Fruit fly (Drosophila melanogaster) whole organism, embryonic: ENCODE data around the gene CG10068.

Experiments used
- Abd-B ChIP-seq: fragments of 200-800 bp; sonication (Bioruptor generic); optimal IDR thresholded peaks from 2 replicates; lab custom pipeline; 2018; ENCODE audit warnings: missing biosample characterization, mild to moderate bottlenecking, missing genetic modification characterization, moderate library complexity
- Adf1 ChIP-seq: fragments of 200-800 bp; sonication (Bioruptor generic); IDR thresholded peaks from 2 replicates; pipeline ENCODE4 v1.3.6; 2022; ENCODE audit warnings: missing biosample characterization, missing genetic modification characterization
- B-H1 ChIP-seq: fragments of 200-800 bp; sonication (Bioruptor generic); IDR thresholded peaks from 3 replicates; pipeline ENCODE4 v1.3.6; 2022; ENCODE audit warnings: missing biosample characterization, missing genetic modification characterization
- BEAF-32 ChIP-seq: fragments of 200-800 bp; sonication (Bioruptor generic); optimal IDR thresholded peaks from 3 replicates; lab custom pipeline; 2017; ENCODE audit warnings: missing biosample characterization, missing genetic modification characterization, mild to moderate bottlenecking, moderate library complexity, missing genetic modification reagents
- CG1024 ChIP-seq: fragments of 200-800 bp; sonication (Bioruptor generic); IDR thresholded peaks from 2 replicates; pipeline ENCODE4 v1.3.6; 2022; ENCODE audit warnings: missing biosample characterization, missing genetic modification characterization
- CG11560 ChIP-seq: fragments of 200-800 bp; sonication (Bioruptor generic); IDR thresholded peaks from 3 replicates; pipeline ENCODE4 v1.3.6; 2022; ENCODE audit warnings: missing biosample characterization, missing genetic modification characterization
- CG13624 ChIP-seq: fragments of 200-800 bp; sonication (Bioruptor generic); optimal IDR thresholded peaks from 2 replicates; lab custom pipeline; 2016; ENCODE audit warnings: missing biosample characterization, missing genetic modification characterization
- CG15514 ChIP-seq: fragments of 200-800 bp; sonication (Bioruptor generic); optimal IDR thresholded peaks from 3 replicates; lab custom pipeline; 2017; ENCODE audit warnings: missing biosample characterization, missing genetic modification characterization, mild to moderate bottlenecking, moderate library complexity, missing genetic modification reagents
- CG1602 ChIP-seq: fragments of 200-800 bp; sonication (Bioruptor generic); optimal IDR thresholded peaks from 3 replicates; lab custom pipeline; 2016; ENCODE audit warnings: missing biosample characterization, missing genetic modification characterization
- CG2202 ChIP-seq: fragments of 200-800 bp; sonication (Bioruptor generic); optimal IDR thresholded peaks from 2 replicates; lab custom pipeline; 2018; ENCODE audit warnings: missing biosample characterization, mild to moderate bottlenecking, missing genetic modification characterization
- CG2875 ChIP-seq: fragments of 200-800 bp; sonication (Bioruptor generic); optimal IDR thresholded peaks from 2 replicates; lab custom pipeline; 2017; ENCODE audit warnings: missing biosample characterization, mild to moderate bottlenecking, missing genetic modification characterization, missing genetic modification reagents
- CG3995 ChIP-seq: fragments of 200-800 bp; sonication (Bioruptor generic); optimal IDR thresholded peaks from 3 replicates; lab custom pipeline; 2016; ENCODE audit warnings: missing biosample characterization, missing genetic modification characterization
- CG43689 ChIP-seq: fragments of 200-800 bp; sonication (Bioruptor generic); IDR thresholded peaks from 2 replicates; pipeline ENCODE4 v1.3.6; 2022; ENCODE audit warnings: missing biosample characterization, missing genetic modification characterization
- CG6272 ChIP-seq: fragments of 200-800 bp; sonication (Bioruptor generic); IDR thresholded peaks from 2 replicates; pipeline ENCODE4 v1.3.6; 2022; ENCODE audit warnings: missing biosample characterization, missing genetic modification characterization
- CG6689 ChIP-seq: fragments of 200-800 bp; sonication (Bioruptor generic); IDR thresholded peaks from 2 replicates; pipeline ENCODE4 v1.3.6; 2022; ENCODE audit warnings: missing biosample characterization, missing genetic modification characterization
- CG6854 ChIP-seq: fragments of 200-800 bp; sonication (Bioruptor generic); optimal IDR thresholded peaks from 3 replicates; lab custom pipeline; 2017; ENCODE audit warnings: missing biosample characterization, mild to moderate bottlenecking, missing genetic modification characterization
- CG7271 ChIP-seq: fragments of 200-800 bp; sonication (Bioruptor generic); optimal IDR thresholded peaks from 2 replicates; lab custom pipeline; 2018; ENCODE audit warnings: missing biosample characterization, mild to moderate bottlenecking, missing genetic modification characterization, moderate library complexity
- CG7556 ChIP-seq: fragments of 200-800 bp; sonication (Bioruptor generic); optimal IDR thresholded peaks from 2 replicates; lab custom pipeline; 2017; ENCODE audit warnings: missing biosample characterization, mild to moderate bottlenecking, missing genetic modification characterization
- Dip2 ChIP-seq: fragments of 200-800 bp; sonication (Bioruptor generic); IDR thresholded peaks from 2 replicates; pipeline ENCODE4 v1.3.6; 2022; ENCODE audit warnings: missing biosample characterization, missing genetic modification characterization
- Dip3 ChIP-seq: fragments of 200-800 bp; sonication (Bioruptor generic); optimal IDR thresholded peaks from 3 replicates; lab custom pipeline; 2016; ENCODE audit warnings: missing biosample characterization, missing genetic modification characterization
- E2f1 ChIP-seq: fragments of 200-800 bp; sonication (Bioruptor generic); IDR thresholded peaks from 2 replicates; pipeline ENCODE4 v1.3.6; 2022; ENCODE audit warnings: missing biosample characterization, missing genetic modification characterization
- ERR ChIP-seq: fragments of 200-800 bp; sonication (Bioruptor generic); optimal IDR thresholded peaks from 2 replicates; lab custom pipeline; 2016; ENCODE audit warnings: missing biosample characterization, missing genetic modification characterization
- HLH4C ChIP-seq: fragments of 200-800 bp; sonication (Bioruptor generic); IDR thresholded peaks from 3 replicates; pipeline ENCODE4 v1.3.6; 2022; ENCODE audit warnings: missing biosample characterization, missing genetic modification characterization; ENCODE audit not compliant: partially characterized antibody
- Hmr ChIP-seq: fragments of 200-800 bp; sonication (Bioruptor generic); optimal IDR thresholded peaks from 3 replicates; lab custom pipeline; 2017; ENCODE audit warnings: mild to moderate bottlenecking, missing biosample characterization, missing genetic modification reagents, missing genetic modification characterization
- Jarid2 ChIP-seq: fragments of 200-800 bp; sonication (Bioruptor generic); optimal IDR thresholded peaks from 3 replicates; lab custom pipeline; 2017; ENCODE audit warnings: mild to moderate bottlenecking, missing biosample characterization, missing genetic modification reagents, missing genetic modification characterization
- Lim3 ChIP-seq: fragments of 200-800 bp; sonication (Bioruptor generic); IDR thresholded peaks from 2 replicates; pipeline ENCODE4 v1.3.6; 2022; ENCODE audit warnings: missing biosample characterization, missing genetic modification characterization
- NC2α ChIP-seq: fragments of 200-800 bp; sonication (Bioruptor generic); optimal IDR thresholded peaks from 2 replicates; lab custom pipeline; 2016; ENCODE audit warnings: missing biosample characterization, missing genetic modification characterization
- Opbp ChIP-seq: fragments of 200-800 bp; sonication (Bioruptor generic); IDR thresholded peaks from 3 replicates; pipeline ENCODE4 v1.3.6; 2022; ENCODE audit warnings: missing biosample characterization, missing genetic modification characterization; ENCODE audit not compliant: partially characterized antibody
- Scr ChIP-seq: fragments of 200-800 bp; sonication (Bioruptor generic); IDR thresholded peaks from 2 replicates; pipeline ENCODE4 v1.3.6; 2022; ENCODE audit warnings: missing biosample characterization, missing genetic modification characterization; ENCODE audit not compliant: partially characterized antibody
- Sry-δ ChIP-seq: fragments of 200-800 bp; sonication (Bioruptor generic); optimal IDR thresholded peaks from 2 replicates; lab custom pipeline; 2016; ENCODE audit warnings: missing biosample characterization, missing genetic modification characterization
- Trl ChIP-seq, 3 experiments: fragments of >200 bp in 2 of 3; fragments of 200-800 bp in 1 of 3; sonication (Bioruptor generic) in 1 of 3; optimal IDR thresholded peaks; 2 replicates in 1 of 3; 3 replicates in 2 of 3; lab custom pipeline; 2016 to 2017; ENCODE audit warnings: missing biosample characterization in 1 of 3, missing genetic modification characterization in 1 of 3
- abd-A ChIP-seq: fragments of 200-800 bp; sonication (Bioruptor generic); optimal IDR thresholded peaks from 3 replicates; lab custom pipeline; 2019; ENCODE audit warnings: missing biosample characterization, mild to moderate bottlenecking, missing genetic modification characterization, moderate library complexity
- bowl ChIP-seq: fragments of 200-800 bp; sonication (Bioruptor generic); IDR thresholded peaks from 2 replicates; pipeline ENCODE4 v1.3.6; 2022; ENCODE audit warnings: missing biosample characterization, missing genetic modification characterization
- cg ChIP-seq: fragments of 200-800 bp; sonication (Bioruptor generic); optimal IDR thresholded peaks from 3 replicates; lab custom pipeline; 2019; ENCODE audit warnings: missing biosample characterization, mild to moderate bottlenecking, missing genetic modification characterization, moderate library complexity
- chif ChIP-seq, 2 experiments: fragments of 200-800 bp; sonication (Bioruptor generic); optimal IDR thresholded peaks; 3 replicates each; lab custom pipeline; 2016; ENCODE audit warnings: missing biosample characterization in 2 of 2, missing genetic modification characterization in 2 of 2
- croc ChIP-seq: fragments of 200-800 bp; sonication (Bioruptor generic); conservative IDR thresholded peaks from 3 replicates; pipeline ENCODE4 v1.3.6; 2022; ENCODE audit warnings: missing biosample characterization, missing genetic modification characterization
- eve ChIP-seq, 2 experiments: fragments of >200 bp; optimal IDR thresholded peaks; 2 replicates each; lab custom pipeline; 2017; ENCODE audit warnings: missing biosample characterization in 2 of 2, missing genetic modification characterization in 2 of 2
- exex ChIP-seq: fragments of 200-800 bp; sonication (Bioruptor generic); optimal IDR thresholded peaks from 4 replicates; lab custom pipeline; 2018; ENCODE audit warnings: missing biosample characterization, mild to moderate bottlenecking, missing genetic modification characterization, moderate library complexity
- fru ChIP-seq: fragments of >200 bp; optimal IDR thresholded peaks from 2 replicates; lab custom pipeline; 2017
- fu2 ChIP-seq: fragments of 200-800 bp; sonication (Bioruptor generic); optimal IDR thresholded peaks from 2 replicates; lab custom pipeline; 2016; ENCODE audit warnings: missing biosample characterization, missing genetic modification characterization
- gem ChIP-seq: fragments of 200-800 bp; sonication (Bioruptor generic); optimal IDR thresholded peaks from 2 replicates; lab custom pipeline; 2019; ENCODE audit warnings: missing biosample characterization, mild to moderate bottlenecking, missing genetic modification characterization, moderate library complexity
- inv ChIP-seq: fragments of 200-800 bp; sonication (Bioruptor generic); IDR thresholded peaks from 2 replicates; pipeline ENCODE4 v1.3.6; 2022; ENCODE audit warnings: missing biosample characterization, missing genetic modification characterization; ENCODE audit not compliant: partially characterized antibody
- oc ChIP-seq: fragments of 200-800 bp; sonication (Bioruptor generic); optimal IDR thresholded peaks from 2 replicates; lab custom pipeline; 2018; ENCODE audit warnings: missing biosample characterization, mild to moderate bottlenecking, missing genetic modification characterization, moderate library complexity
- p53 ChIP-seq: fragments of 200-800 bp; sonication (Bioruptor generic); optimal IDR thresholded peaks from 2 replicates; lab custom pipeline; 2016; ENCODE audit warnings: missing biosample characterization, missing genetic modification characterization
- phol ChIP-seq: fragments of 200-800 bp; sonication (Bioruptor generic); optimal IDR thresholded peaks from 3 replicates; lab custom pipeline; 2018; ENCODE audit warnings: missing biosample characterization, mild to moderate bottlenecking, missing genetic modification characterization, moderate library complexity
- pita ChIP-seq: fragments of 200-800 bp; sonication (Bioruptor generic); optimal IDR thresholded peaks from 2 replicates; lab custom pipeline; 2017; ENCODE audit warnings: missing biosample characterization, mild to moderate bottlenecking, missing genetic modification characterization
- sim ChIP-seq: fragments of 200-800 bp; sonication (Bioruptor generic); IDR thresholded peaks from 2 replicates; pipeline ENCODE4 v1.3.6; 2022; ENCODE audit warnings: missing biosample characterization, missing genetic modification characterization
- sima ChIP-seq: fragments of 200-800 bp; sonication (Bioruptor generic); optimal IDR thresholded peaks from 2 replicates; lab custom pipeline; 2016; ENCODE audit warnings: missing biosample characterization, missing genetic modification characterization
- slou ChIP-seq: fragments of 200-800 bp; sonication (Bioruptor generic); optimal IDR thresholded peaks from 3 replicates; lab custom pipeline; 2016; ENCODE audit warnings: missing biosample characterization, missing genetic modification characterization
- twi ChIP-seq: fragments of 200-800 bp; optimal IDR thresholded peaks from 2 replicates; lab custom pipeline; 2019; ENCODE audit warnings: missing biosample characterization, mild to moderate bottlenecking, missing genetic modification characterization, moderate library complexity

The CG10068 gene

DNA sequence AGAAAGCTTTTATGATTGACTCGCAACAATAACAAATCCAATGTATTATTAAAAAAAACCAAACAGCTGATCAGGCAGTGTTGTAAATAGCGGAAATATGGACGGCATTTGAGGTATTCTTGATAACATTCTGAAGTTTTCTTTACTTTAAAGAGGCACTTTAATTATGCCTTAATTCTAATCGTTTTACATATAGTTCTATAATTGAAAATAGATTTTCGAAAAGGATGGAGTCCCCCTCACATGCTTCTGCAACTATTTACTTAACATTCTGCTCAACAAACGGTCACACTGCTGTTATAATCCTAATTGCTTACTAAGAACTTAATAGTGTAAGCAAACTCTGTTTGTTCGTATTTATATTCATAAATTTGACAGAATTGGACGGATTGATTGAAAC is at the start of gene CG10068 (continued):
- peak; percentile 87 for TF ChIP-seq Hmr (GFP tag; lab: Kevin White, UChicago)
- TF ChIP-seq pita (GFP tag; lab: Kevin White, UChicago) = no peak
- peak; percentile 91 for TF ChIP-seq sim (GFP tag; lab: Robert Waterston, UW)
- TF ChIP-seq eve (GFP tag; optimal IDR thresholded peaks at IDR 0.05; lab: Kevin White, UChicago) = no peak
- peak; percentile 76 for TF ChIP-seq ERR
- TF ChIP-seq Lim3 = peak; percentile 50; the same call in 1 of the 2 replicates
- peak; percentile 90 for TF ChIP-seq E2f1
- TF ChIP-seq CG6272 (GFP tag; lab: Robert Waterston, UW) = no peak; the same call in 1 of the 2 replicates
- TF ChIP-seq BEAF-32 = peak; percentile 44
- TF ChIP-seq CG1602 (GFP tag; lab: Kevin White, UChicago) = peak; percentile 89
- TF ChIP-seq CG7556 = peak; percentile 83
- no peak for TF ChIP-seq fru (lab: Kevin White, UChicago)
- peak; percentile 81 for TF ChIP-seq NC2α
- TF ChIP-seq gem (tag; lab: Kevin White, UChicago) = peak; percentile 94
- TF ChIP-seq Sry-δ (GFP tag; lab: Kevin White, UChicago) = peak; percentile 68
- peak; percentile 77 for TF ChIP-seq CG2875 (GFP tag; lab: Kevin White, UChicago)
- peak; percentile 66 for TF ChIP-seq twi (tag; lab: Kevin White, UChicago)
- peak; percentile 44 for TF ChIP-seq CG3995 (GFP tag; lab: Kevin White, UChicago)
- no peak for TF ChIP-seq Trl (optimal IDR thresholded peaks at IDR 0.05; lab: Kevin White, UChicago)
- peak; percentile 92 for TF ChIP-seq Trl (GFP tag; optimal IDR thresholded peaks at IDR 0.05; lab: Kevin White, UChicago)
- TF ChIP-seq Adf1 (GFP tag; lab: Robert Waterston, UW) = peak; percentile 53; the same call in 1 of the 2 replicates
- peak; percentile 87 for TF ChIP-seq CG2202 (tag; lab: Kevin White, UChicago)
- TF ChIP-seq CG7271 = peak; percentile 92
- peak; percentile 87 for TF ChIP-seq bowl (GFP tag; lab: Robert Waterston, UW)
- TF ChIP-seq p53 = peak; percentile 55
- peak; percentile 91 for TF ChIP-seq oc (tag; lab: Kevin White, UChicago)
- TF ChIP-seq sima (GFP tag; lab: Kevin White, UChicago) = peak; percentile 22
- peak; percentile 77 for TF ChIP-seq croc (GFP tag; lab: Robert Waterston, UW)
- peak; percentile 83 to 87 for TF ChIP-seq chif (GFP tag; optimal IDR thresholded peaks at IDR 0.05; lab: Kevin White, UChicago)
- TF ChIP-seq exex = peak; percentile 85
- TF ChIP-seq CG11560 = no peak
- TF ChIP-seq inv (GFP tag; lab: Robert Waterston, UW) = no peak
- TF ChIP-seq Jarid2 = peak; percentile 29
- TF ChIP-seq cg (GFP tag; lab: Kevin White, UChicago) = no peak
- peak; percentile 87 for TF ChIP-seq CG13624
- no peak for TF ChIP-seq Opbp (GFP tag; lab: Robert Waterston, UW)
- TF ChIP-seq slou (GFP tag; lab: Kevin White, UChicago) = peak; percentile 67
- TF ChIP-seq HLH4C (GFP tag; lab: Robert Waterston, UW) = no peak
- peak; percentile 94 for TF ChIP-seq CG6689
- peak; percentile 60; the same call in 1 of the 2 replicates for TF ChIP-seq CG43689 (GFP tag; lab: Robert Waterston, UW)
- TF ChIP-seq Dip3 (GFP tag; lab: Kevin White, UChicago) = peak; percentile 88
- TF ChIP-seq Abd-B (GFP tag; lab: Kevin White, UChicago) = peak; percentile 86
- peak; percentile 91 for TF ChIP-seq phol (tag; lab: Kevin White, UChicago)
- TF ChIP-seq B-H1 = peak; percentile 86
- TF ChIP-seq Scr (GFP tag; lab: Robert Waterston, UW) = 0 out of 2 replicates have a peak, but pooled peaks have one; percentile 22
- peak; percentile 90 for TF ChIP-seq abd-A (tag; lab: Kevin White, UChicago)
- peak; percentile 90 for TF ChIP-seq CG1024
- peak; percentile 71 for TF ChIP-seq fu2
- peak; percentile 40; the same call in 1 of the 2 replicates for TF ChIP-seq Dip2 (GFP tag; lab: Robert Waterston, UW)
- peak; percentile 85 for TF ChIP-seq CG15514 (GFP tag; lab: Kevin White, UChicago)
- peak; percentile 77 for TF ChIP-seq CG6854 (GFP tag; lab: Kevin White, UChicago)
